Worm (Caenorhabditis elegans): ENCODE results near the gene H03E18.2.

H03E18.2 gene

ce11 chrX:8492750-8493149 lies 27.6 kb downstream of the H03E18.2 start:
- TF ChIP-seq dpl-1 (GFP tag; optimal IDR thresholded peaks at IDR 0.05), result no peak
- no peak for TF ChIP-seq tbx-9 (tag; optimal IDR thresholded peaks at IDR 0.05; ENCODE audit: borderline replicate concordance)
- no peak for TF ChIP-seq chd-7 (tag; optimal IDR thresholded peaks at IDR 0.05)
- TF ChIP-seq nhr-80 (tag; optimal IDR thresholded peaks at IDR 0.05), result peak; percentile 43
- no peak for TF ChIP-seq lin-35 (GFP tag; optimal IDR thresholded peaks at IDR 0.05)
- TF ChIP-seq Y95B8A.8 (GFP tag; IDR thresholded peaks at IDR 0.05), result 0 out of 2 replicates have a peak, but pooled peaks have one; percentile 16
- no peak for TF ChIP-seq Y79H2A.3 (GFP tag; conservative IDR thresholded peaks at IDR 0.05)
- no peak for TF ChIP-seq somi-1 (GFP tag; optimal IDR thresholded peaks at IDR 0.05)
- TF ChIP-seq die-1 (tag; optimal IDR thresholded peaks at IDR 0.05), result no peak

DNA sequence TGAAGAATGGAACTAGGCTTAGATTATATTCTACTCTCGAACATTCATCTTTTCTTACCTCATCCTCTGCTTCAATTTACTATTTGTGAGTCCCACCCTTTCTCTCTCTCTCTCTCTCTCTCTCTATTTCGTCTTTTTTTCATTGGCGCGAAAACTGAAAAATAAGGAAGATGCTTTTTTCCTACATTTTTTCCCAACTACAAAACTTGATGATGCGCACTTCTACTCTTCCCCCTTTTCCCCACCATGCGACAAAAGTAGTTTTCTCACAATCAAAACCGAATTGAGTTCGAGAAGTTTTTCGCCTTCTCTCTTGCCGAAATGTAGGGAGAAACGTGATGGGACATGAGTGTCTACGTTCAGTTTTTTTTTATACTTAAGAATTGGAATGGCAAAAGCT lies 30.4 kb downstream of the H03E18.2 start:
- TF ChIP-seq T07F8.4 (tag; optimal IDR thresholded peaks at IDR 0.05), result no peak
- TF ChIP-seq ceh-27 (GFP tag; optimal IDR thresholded peaks at IDR 0.05), result peak; percentile 14

DNA sequence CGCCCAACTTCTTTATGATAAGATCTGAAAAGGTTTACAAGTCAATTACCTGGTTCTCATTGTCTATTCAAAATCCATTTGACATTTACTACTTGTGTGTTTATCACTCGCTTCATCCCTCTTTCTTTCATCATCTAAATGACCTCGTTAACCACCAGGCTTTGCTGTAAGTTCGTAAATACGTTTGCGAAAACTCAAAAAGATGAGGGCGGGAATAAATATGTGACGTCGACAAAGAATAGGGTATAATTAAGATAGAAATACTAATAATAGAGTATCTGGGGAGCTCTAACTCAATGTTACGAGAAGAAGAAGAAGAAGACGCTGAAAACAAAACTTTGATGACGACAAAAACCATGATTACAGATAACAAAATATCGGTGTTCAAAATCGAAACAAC lies 30.9 kb downstream of the H03E18.2 start:
- TF ChIP-seq hmg-20 (GFP tag; IDR thresholded peaks at IDR 0.05) (no peak), F37B4.10 (GFP tag; IDR thresholded peaks at IDR 0.05) (no peak), T26A5.8 (tag; optimal IDR thresholded peaks at IDR 0.05) (no peak), nhr-90 (tag; optimal IDR thresholded peaks at IDR 0.05) (no peak), ztf-22 (GFP tag; optimal IDR thresholded peaks at IDR 0.05) (no peak), let-607 (tag; optimal IDR thresholded peaks at IDR 0.05) (no peak), F33H1.4 (GFP tag; IDR thresholded peaks at IDR 0.05) (no peak), atf-7 (tag; optimal IDR thresholded peaks at IDR 0.05) (no peak), pha-4 (tag; optimal IDR thresholded peaks at IDR 0.05) (no peak), Y95B8A.8 (GFP tag; IDR thresholded peaks at IDR 0.05) (no peak), snpc-1.1 (tag; optimal IDR thresholded peaks at IDR 0.05; ENCODE audit: insufficient read depth) (no peak)

ce11 chrX:8485392-8485791 lies 34.9 kb downstream of the H03E18.2 start:
- no peak for TF ChIP-seq K12H6.12 (tag; optimal IDR thresholded peaks at IDR 0.05)
- TF ChIP-seq madf-8 (GFP tag; conservative IDR thresholded peaks at IDR 0.05), result no peak
- TF ChIP-seq fkh-3 (tag; optimal IDR thresholded peaks at IDR 0.05), result no peak
- no peak for TF ChIP-seq hlh-12 (tag; optimal IDR thresholded peaks at IDR 0.05)
- TF ChIP-seq F39B2.1 (GFP tag; IDR thresholded peaks at IDR 0.05), result no peak
- TF ChIP-seq lsl-1 (GFP tag; optimal IDR thresholded peaks at IDR 0.05), result no peak
- TF ChIP-seq rpc-1 (optimal IDR thresholded peaks at IDR 0.05), result no peak
- no peak for TF ChIP-seq rpc-1 (tag; optimal IDR thresholded peaks at IDR 0.05)
- no peak for TF ChIP-seq nfya-1 (tag; optimal IDR thresholded peaks at IDR 0.05; ENCODE audit: borderline replicate concordance, insufficient read depth)
- no peak for TF ChIP-seq hsf-1 (GFP tag; IDR thresholded peaks at IDR 0.05)
- TF ChIP-seq let-607 (tag; optimal IDR thresholded peaks at IDR 0.05), result no peak
- no peak for TF ChIP-seq attf-6 (GFP tag; IDR thresholded peaks at IDR 0.05)
- no peak for TF ChIP-seq repo-1 (tag; optimal IDR thresholded peaks at IDR 0.05)
- TF ChIP-seq zfh-2 (GFP tag; conservative IDR thresholded peaks at IDR 0.05), result no peak
- no peak for TF ChIP-seq ceh-79 (tag; optimal IDR thresholded peaks at IDR 0.05)
- no peak for TF ChIP-seq ztf-28 (GFP tag; IDR thresholded peaks at IDR 0.05)
